Worm (Caenorhabditis elegans) whole organism, dauer: ENCODE measurements around the gene F35F10.13.

Experiments used
- unc-62 ChIP-seq: sonication (generic microtip); optimal IDR thresholded peaks from 2 replicates; lab custom pipeline; 2017; ENCODE audit warnings: missing biosample characterization, missing genetic modification reagents, missing genetic modification characterization

The F35F10.13 gene

DNA sequence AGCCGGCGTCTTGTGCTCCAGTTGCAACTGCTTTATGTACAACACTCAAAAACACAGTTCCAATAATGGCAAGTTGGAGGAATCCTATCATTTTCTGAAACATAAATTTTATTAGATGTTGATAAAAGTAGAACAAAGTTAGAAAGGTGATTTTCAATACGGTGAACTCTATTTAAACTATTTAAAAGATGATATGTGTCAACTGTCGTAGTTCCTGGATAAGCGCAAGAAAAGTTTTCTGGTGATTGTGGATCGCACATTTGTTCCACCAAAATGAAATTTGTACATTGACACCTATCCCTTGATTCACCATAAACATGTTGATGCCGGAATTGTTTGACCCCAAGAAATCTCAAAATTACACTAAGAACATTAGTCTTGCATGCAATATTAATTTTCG lies 13.1 kb upstream of the F35F10.13 start, which contains the start of gene C17B7.9:
TSS of gene C17B7.9 (minus strand) at position 101 of the 400 bp plus-strand sequence.
- TF ChIP-seq unc-62 (GFP tag; lab: Kevin White, UChicago): no peak

DNA sequence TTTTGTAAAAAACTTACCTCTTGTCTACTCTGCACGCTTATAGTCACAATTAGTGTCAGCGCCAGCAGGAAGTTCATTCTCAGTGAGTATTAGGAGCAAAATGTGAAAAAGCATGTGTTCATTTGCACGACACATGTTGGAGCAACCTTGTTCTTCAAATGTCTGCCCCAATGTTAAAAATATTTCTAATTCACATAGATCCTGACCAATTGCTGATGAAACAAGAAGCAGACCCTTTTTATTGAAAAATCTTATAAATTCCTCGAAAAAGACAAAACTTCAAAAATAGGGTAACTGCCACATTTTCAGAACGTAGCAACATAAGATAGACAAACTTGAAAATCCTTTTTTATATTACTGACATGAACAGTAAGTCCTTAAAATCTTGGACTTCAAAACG lies 5.3 kb upstream of the F35F10.13 start, which contains the start of gene C17B7.8:
TSS of gene C17B7.8 (minus strand) at position 101 of the 400 bp plus-strand sequence.
- TF ChIP-seq unc-62 (GFP tag; lab: Kevin White, UChicago): no peak

DNA sequence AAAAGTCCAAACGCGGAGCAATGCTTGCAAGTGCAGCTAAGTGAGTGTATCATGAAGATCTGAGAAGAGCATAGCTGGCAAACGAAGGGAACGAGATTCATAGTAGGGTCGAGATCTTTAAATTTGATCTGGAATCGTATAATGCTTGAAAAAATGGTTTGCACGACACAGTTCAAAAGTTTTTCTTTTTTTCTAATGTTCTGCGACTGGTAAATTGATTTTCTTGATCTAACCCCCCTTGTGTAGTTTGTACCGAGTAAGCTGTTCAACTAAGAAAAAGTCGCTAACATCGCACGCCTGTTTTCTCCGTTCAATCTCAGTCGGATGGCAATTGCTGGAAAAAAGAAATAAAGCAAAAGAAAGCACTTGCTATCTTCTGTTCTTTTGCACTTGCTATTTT lies 1.6 kb upstream of the F35F10.13 start, which contains the start of gene C17B7.14:
TSS of gene C17B7.14 (minus strand) at position 101 of the 400 bp plus-strand sequence.
- TF ChIP-seq unc-62 (GFP tag; lab: Kevin White, UChicago): no peak

DNA sequence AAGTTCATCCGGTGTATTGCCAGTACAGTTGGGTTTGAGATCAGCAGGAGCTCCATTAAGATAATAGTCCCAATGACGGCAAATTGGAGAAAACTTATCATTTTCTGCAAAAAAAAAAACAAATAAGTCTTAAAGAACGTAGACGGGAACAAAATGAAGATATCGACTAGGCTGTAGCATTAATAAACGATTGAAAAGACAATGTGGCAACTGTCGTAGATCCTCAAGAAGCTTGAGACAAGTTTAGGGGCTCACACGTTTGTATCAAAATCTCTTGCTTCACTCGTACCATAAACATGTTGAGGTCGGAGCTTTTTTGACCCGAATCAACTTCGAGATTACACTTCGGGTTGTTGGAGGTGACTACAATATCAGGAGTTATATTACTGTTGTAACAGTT lies 1.1 kb upstream of the F35F10.13 start, which contains the start of gene F35F10.14:
TSS of gene F35F10.14 (minus strand) at position 101 of the 400 bp plus-strand sequence.
- TF ChIP-seq unc-62 (GFP tag; lab: Kevin White, UChicago): no peak

DNA sequence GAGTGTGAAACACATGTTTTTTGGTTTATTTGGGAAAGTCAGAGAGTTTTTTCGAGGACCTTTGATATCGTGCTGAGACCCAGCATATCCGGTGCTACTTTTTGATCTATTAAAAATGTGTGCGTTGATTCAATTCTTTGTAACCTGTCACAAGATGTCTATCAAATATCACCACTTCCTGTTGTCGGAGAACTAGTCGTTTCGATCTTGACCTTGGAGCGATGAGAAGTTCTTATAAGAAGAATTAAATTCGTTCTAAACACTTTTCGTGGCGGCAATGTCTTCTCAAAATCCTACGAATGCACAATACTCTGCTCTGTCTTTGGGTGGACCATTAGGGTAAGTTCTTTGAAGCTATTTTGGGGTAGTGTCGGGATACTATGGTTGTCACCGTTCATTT lies 2.8 kb downstream of the F35F10.13 start, which contains the start of gene F35F10.1:
TSS of gene F35F10.1 (plus strand) at position 200 of the 400 bp plus-strand sequence.
- no peak for TF ChIP-seq unc-62 (GFP tag; lab: Kevin White, UChicago)

DNA sequence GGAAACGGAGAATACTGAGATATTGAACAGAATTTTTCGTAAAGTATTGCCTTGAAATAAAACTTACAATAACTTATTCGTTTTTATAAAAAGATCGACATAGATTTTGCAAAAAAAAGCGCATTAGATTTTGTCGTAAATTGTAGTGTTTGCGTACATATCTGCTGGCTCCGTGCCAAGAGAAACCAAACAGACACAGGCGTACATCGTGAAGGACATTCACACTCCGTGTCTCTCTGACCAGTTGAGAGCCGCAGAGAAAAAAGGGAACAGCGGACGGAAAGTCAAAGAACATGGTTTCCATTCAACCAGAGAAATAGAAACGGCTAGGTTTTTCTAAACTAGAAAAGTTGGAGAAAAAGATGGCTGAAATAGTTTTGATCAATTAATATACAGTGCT lies 3.6 kb downstream of the F35F10.13 start, which contains the start of gene arrd-19:
TSS of gene arrd-19 (minus strand) at position 209 of the 400 bp plus-strand sequence.
- no peak for TF ChIP-seq unc-62 (GFP tag; lab: Kevin White, UChicago)

DNA sequence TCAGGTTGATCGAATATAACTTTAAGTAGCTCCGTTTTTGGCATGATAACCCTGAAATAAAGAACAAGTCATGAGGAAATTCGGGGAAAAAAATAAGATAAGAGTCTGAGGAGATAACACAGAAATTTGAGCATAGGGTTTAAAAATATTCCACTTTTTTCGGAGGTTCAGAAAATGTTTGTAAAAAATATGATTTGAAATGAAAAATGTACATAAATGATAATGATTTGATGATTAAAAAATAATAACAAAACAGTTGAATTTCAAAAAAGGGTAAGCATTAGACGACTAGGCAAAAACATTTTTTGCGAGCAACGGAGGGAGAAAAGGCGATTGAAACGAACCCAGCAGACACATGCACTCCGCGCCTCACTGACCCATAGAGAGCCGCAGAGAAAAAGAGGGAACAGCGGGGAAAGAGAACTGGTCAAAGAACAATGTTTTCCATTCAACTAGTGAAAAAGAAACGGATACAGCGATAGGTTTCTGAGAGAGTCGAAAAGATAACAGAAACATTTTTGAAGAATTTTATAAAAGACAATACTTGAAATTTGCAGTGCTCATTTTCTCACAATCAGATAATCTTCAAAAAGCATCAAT lies 6.7 kb downstream of the F35F10.13 start, which contains the start of gene arrd-18:
TSS of gene arrd-18 (minus strand) at position 51 of the 600 bp plus-strand sequence.
- TF ChIP-seq unc-62 (GFP tag; lab: Kevin White, UChicago): no peak

DNA sequence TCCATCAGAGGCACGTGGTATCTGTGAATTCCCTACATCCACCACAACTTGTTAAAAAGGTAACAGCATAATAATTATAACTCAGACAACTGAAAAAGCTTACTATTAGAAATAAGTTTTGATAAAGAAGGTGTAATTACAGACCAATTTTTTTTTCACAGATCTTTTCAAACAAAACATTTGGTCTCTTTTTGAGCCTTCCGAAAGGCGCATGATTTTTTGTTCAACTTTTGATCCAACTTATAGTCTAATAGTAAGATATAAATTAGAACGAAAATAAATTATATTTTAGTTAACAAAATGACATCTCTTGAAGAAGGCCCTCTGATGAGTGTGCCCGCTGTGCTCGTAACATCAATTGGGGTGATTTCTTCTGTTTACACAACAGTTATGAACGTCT lies 10.7 kb downstream of the F35F10.13 start, which contains the start of gene srbc-3:
TSS of gene srbc-3 (plus strand) at position 301 of the 400 bp plus-strand sequence.
- no peak for TF ChIP-seq unc-62 (GFP tag; lab: Kevin White, UChicago)

DNA sequence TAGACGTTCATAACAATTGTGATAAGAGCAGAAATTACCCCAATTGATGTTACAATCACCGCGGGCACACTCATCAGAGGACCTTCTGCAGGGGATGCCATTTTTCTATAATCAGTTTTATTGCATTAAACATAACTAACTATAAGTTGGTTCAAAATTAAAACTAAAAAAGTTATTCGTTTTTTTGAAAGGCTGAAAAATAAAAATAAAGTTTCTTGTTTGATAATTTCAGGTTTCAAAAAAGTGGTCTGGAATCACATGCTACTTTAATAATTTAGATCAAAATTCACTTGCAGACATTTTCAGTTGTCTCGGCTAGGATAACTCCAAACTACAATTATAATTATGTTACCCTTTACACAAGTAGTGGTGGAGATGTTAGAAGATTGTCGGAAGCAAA lies 17.0 kb downstream of the F35F10.13 start, which contains the start of gene srbc-1:
TSS of gene srbc-1 (minus strand) at position 101 of the 400 bp plus-strand sequence.
- TF ChIP-seq unc-62 (GFP tag; lab: Kevin White, UChicago): no peak

DNA sequence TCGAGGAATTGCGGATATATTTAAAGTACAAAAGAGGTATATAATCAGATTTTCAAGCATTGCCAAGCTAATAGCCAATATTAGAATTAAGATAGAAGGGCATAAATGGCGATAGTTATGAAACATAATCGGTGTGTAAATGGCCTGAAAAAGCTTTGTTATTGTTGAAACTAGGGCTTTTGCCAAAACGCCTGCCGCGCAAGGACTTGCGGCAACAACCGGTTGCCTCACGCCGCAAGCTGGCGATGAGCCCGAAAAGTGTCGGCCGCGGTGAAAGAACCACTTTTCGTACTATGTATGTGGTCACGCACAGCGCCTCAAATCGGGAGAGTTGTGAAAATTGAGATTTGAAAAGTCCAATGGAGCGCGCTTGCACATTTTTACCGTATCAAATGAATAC lies 19.4 kb downstream of the F35F10.13 start:
- TF ChIP-seq unc-62 (GFP tag; lab: Kevin White, UChicago): no peak

DNA sequence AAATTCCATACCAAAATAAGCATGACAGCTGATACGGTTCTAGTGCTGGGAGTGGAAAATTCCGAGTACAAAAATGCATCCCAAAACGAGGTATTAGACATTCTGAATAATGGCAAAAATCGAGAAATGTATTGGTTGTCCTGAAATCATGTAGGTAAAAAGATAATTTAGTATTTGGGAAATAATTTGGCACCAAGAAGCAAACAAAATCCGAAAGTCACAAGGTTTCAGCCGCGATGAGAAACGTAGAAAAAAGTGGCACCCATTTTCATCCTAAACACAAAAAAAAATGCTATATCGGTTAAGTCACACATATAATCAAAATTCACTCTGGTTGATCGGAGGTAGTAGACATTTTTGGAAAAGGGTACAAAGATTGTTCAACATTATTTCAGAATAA lies 21.1 kb downstream of the F35F10.13 start, which contains the start of gene srx-122:
TSS of gene srx-122 (minus strand) at position 101 of the 400 bp plus-strand sequence.
- no peak for TF ChIP-seq unc-62 (GFP tag; lab: Kevin White, UChicago)

DNA sequence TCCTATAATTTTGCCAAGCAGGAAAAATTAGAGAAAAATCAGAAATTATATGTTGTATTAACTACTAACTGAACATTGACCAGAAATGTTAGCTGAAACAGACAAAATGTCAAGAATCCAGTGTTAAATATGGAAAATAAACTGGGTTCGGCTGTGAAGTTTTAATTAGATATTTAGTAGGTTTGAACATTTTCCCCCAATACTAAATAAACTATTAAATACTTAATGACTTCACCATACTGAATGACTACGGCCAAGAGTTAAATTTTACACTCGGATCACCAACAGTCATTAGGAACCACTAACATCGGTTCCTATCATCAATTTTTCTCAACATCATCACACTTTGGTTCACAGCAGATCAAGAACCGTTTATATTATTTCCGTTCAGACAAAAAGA lies 23.5 kb downstream of the F35F10.13 start:
- TF ChIP-seq unc-62 (GFP tag; lab: Kevin White, UChicago): no peak

DNA sequence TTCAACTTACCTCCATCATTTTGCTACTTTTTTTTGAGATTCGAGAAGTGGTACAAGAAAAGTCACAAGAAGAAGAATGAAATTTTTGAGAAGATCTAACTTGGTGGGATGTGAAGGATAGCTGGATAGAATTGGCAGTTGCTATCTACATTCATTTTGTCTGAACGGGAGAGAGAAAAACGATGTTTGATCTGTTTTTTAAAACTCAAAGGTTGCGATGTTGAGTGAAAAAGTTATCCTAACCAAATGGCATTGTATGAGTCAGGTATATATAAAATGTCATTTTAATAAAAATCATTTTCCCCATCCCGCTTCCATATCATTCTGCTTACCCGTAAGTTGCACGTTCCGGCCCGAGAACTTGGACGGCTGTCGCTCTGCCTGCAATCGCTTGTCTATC lies 29.6 kb downstream of the F35F10.13 start, which contains the start of gene F35F10.6:
TSS of gene F35F10.6 (minus strand) at position 101 of the 400 bp plus-strand sequence.
- no peak for TF ChIP-seq unc-62 (GFP tag; lab: Kevin White, UChicago)

DNA sequence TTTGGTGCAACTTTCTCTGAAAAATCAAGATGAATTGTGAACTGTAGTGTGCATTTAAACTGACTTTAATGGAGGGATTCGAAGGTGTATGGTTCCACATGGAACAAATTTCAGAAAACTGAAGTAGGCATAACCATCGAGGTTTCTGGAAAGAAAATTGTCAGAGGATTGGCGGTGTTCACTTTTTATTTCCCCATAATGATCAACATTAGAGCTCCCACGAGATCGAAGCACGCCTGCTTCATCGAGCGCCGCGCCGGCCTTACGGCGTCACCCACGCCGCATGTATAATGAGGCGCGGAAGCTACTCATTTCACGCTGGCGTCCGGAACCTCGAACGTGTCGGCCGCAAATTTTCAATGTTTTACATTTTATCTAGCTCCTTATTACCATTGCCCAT lies 30.7 kb downstream of the F35F10.13 start:
- no peak for TF ChIP-seq unc-62 (GFP tag; lab: Kevin White, UChicago)

DNA sequence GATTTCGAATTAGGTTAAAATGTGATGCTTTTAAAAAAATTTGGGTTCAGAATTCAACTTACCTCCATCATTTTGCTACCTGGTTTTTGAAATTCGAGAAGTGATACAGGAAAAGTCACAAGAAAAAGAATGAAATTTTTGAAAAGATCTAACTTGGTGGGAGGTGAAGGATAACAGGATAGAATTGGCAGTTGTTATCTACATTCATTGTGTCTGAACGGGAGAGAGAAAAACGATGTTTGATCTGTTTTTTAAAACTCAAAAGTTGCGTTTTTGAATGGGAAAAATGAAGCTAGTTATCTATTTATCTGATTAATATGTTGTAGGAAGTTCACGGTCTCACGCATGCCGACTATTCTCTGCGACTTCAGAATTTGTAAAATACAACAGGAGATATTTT lies 31.5 kb downstream of the F35F10.13 start, which contains the start of gene F35F10.7:
TSS of gene F35F10.7 (minus strand) at position 101 of the 400 bp plus-strand sequence.
- TF ChIP-seq unc-62 (GFP tag; lab: Kevin White, UChicago): no peak

DNA sequence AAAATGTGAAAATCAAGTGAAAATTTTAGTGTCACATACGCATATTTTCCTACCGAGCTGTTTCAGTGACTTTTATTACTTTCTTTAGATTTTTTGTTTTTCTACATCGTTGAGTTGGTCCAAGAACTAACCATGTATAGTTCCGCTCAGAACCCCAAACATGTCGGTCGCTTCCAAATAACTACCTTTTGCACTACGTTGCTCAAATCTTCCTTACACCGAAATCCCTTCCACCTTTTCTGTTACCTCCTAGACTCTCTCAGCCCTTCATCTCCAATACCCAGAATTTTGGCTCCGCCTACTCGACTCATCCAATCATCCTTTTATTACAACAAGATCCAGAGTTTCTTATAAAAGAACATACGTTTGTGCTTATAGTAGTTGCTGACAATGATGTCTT lies 34.2 kb downstream of the F35F10.13 start, which contains the start of gene F35F10.5:
TSS of gene F35F10.5 (plus strand) at position 301 of the 400 bp plus-strand sequence.
- TF ChIP-seq unc-62 (GFP tag; lab: Kevin White, UChicago): no peak
